Worm (Caenorhabditis elegans) whole organism, L1 larva: ENCODE measurements around the gene smc-6.

ENCODE experiments used
- C04F5.9 ChIP-seq: sonication (generic microtip); optimal IDR thresholded peaks from 2 replicates; lab custom pipeline; 2016; ENCODE audit warnings: missing genetic modification characterization, missing compliant biosample characterization
- C16A3.4 ChIP-seq: fragments of 150-350 bp; optimal IDR thresholded peaks from 2 replicates; lab custom pipeline; 2014; ENCODE audit warnings: missing biosample characterization, missing genetic modification characterization
- C34B4.2 ChIP-seq: sonication (generic microtip); optimal IDR thresholded peaks from 2 replicates; lab custom pipeline; 2017; ENCODE audit warnings: mild to moderate bottlenecking, missing genetic modification characterization, missing compliant biosample characterization
- F16B12.6 ChIP-seq: fragments of 150-350 bp; optimal IDR thresholded peaks from 2 replicates; lab custom pipeline; 2014; ENCODE audit warnings: missing biosample characterization, missing genetic modification characterization
- aha-1 ChIP-seq: fragments of 150-350 bp; optimal IDR thresholded peaks from 2 replicates; lab custom pipeline; 2014; ENCODE audit warnings: missing biosample characterization, missing genetic modification characterization
- aly-2 ChIP-seq: fragments of 150-350 bp; optimal IDR thresholded peaks from 2 replicates; lab custom pipeline; 2014; ENCODE audit warnings: missing biosample characterization, missing genetic modification characterization
- blmp-1 ChIP-seq: fragments of 150-350 bp; optimal IDR thresholded peaks from 2 replicates; lab custom pipeline; 2014; ENCODE audit warnings: missing biosample characterization, missing genetic modification characterization
- ceh-63 ChIP-seq: fragments of 200-800 bp; sonication (Bioruptor generic); optimal IDR thresholded peaks from 2 replicates; lab custom pipeline; 2018; ENCODE audit warnings: mild to moderate bottlenecking, missing genetic modification characterization, missing compliant biosample characterization
- ceh-82 ChIP-seq, 3 experiments: fragments of 150-350 bp in 1 of 3; sonication (generic microtip) in 2 of 3; optimal IDR thresholded peaks; 2 replicates each; lab custom pipeline; 2014 to 2017; ENCODE audit warnings: missing biosample characterization in 3 of 3, missing genetic modification characterization in 3 of 3
- ceh-90 ChIP-seq: sonication (generic microtip); optimal IDR thresholded peaks from 2 replicates; lab custom pipeline; 2016; ENCODE audit warnings: missing genetic modification characterization, missing compliant biosample characterization
- dpl-1 ChIP-seq, 3 experiments: fragments of 150-350 bp in 2 of 3; sonication (generic microtip) in 1 of 3; optimal IDR thresholded peaks; 2 replicates each; lab custom pipeline; 2014 to 2017; ENCODE audit warnings: missing biosample characterization in 3 of 3, missing genetic modification characterization in 3 of 3, missing genetic modification reagents in 3 of 3
- efl-1 ChIP-seq, 4 experiments: fragments of 150-350 bp; optimal IDR thresholded peaks in 3 of 4; peaks in 1 of 4; 1 replicate in 1 of 4; 2 replicates in 3 of 4; lab custom pipeline; 2014; ENCODE audit warnings: missing biosample characterization in 2 of 4, missing genetic modification characterization in 2 of 4, missing genetic modification reagents in 2 of 4
- efl-3 ChIP-seq: fragments of 200-800 bp; sonication (Bioruptor generic); optimal IDR thresholded peaks from 2 replicates; lab custom pipeline; 2018; ENCODE audit warnings: mild to moderate bottlenecking, missing genetic modification characterization, missing compliant biosample characterization
- elt-2 ChIP-seq: sonication (generic microtip); optimal IDR thresholded peaks from 2 replicates; lab custom pipeline; 2016; ENCODE audit warnings: missing genetic modification characterization, mild to moderate bottlenecking, inconsistent platforms, missing compliant biosample characterization, missing genetic modification reagents
- elt-3 ChIP-seq, 6 experiments: fragments of 150-350 bp in 1 of 6; sonication (generic microtip); optimal IDR thresholded peaks; 2 replicates each; lab custom pipeline; 2017 to 2018; ENCODE audit warnings: missing biosample characterization in 6 of 6, missing genetic modification characterization in 6 of 6, inconsistent platforms in 1 of 6
- ets-5 ChIP-seq: fragments of 200-800 bp; sonication (Bioruptor generic); IDR thresholded peaks from 2 replicates; pipeline ENCODE4 v1.3.6; 2022; ENCODE audit warnings: missing genetic modification characterization, missing compliant biosample characterization
- fkh-4 ChIP-seq: sonication (generic microtip); optimal IDR thresholded peaks from 2 replicates; lab custom pipeline; 2016; ENCODE audit warnings: missing compliant biosample characterization, missing genetic modification characterization, borderline replicate concordance
- fos-1 ChIP-seq: fragments of 150-350 bp; optimal IDR thresholded peaks from 2 replicates; lab custom pipeline; 2014; ENCODE audit warnings: missing biosample characterization, missing genetic modification characterization
- grh-1 ChIP-seq: fragments of 200-800 bp; sonication (Bioruptor generic); IDR thresholded peaks from 2 replicates; pipeline ENCODE4 v1.3.6; 2022; ENCODE audit warnings: missing genetic modification reagents, missing genetic modification characterization, missing compliant biosample characterization
- hlh-17 ChIP-seq: fragments of 200-800 bp; sonication (Bioruptor generic); optimal IDR thresholded peaks from 2 replicates; lab custom pipeline; 2018; ENCODE audit warnings: missing genetic modification characterization, mild to moderate bottlenecking, missing compliant biosample characterization, moderate library complexity, borderline replicate concordance
- hlh-4 ChIP-seq: sonication (generic microtip); optimal IDR thresholded peaks from 2 replicates; lab custom pipeline; 2016; ENCODE audit warnings: mild to moderate bottlenecking, missing genetic modification characterization, missing compliant biosample characterization
- irx-1 ChIP-seq: sonication (generic microtip); optimal IDR thresholded peaks from 2 replicates; lab custom pipeline; 2016; ENCODE audit warnings: missing genetic modification characterization, missing compliant biosample characterization
- jun-1 ChIP-seq: fragments of 150-350 bp; optimal IDR thresholded peaks from 2 replicates; lab custom pipeline; 2014; ENCODE audit warnings: missing biosample characterization, missing genetic modification reagents, missing genetic modification characterization
- lin-14 ChIP-seq: fragments of 200-800 bp; sonication (Bioruptor generic); optimal IDR thresholded peaks from 2 replicates; lab custom pipeline; 2018; ENCODE audit warnings: mild to moderate bottlenecking, missing genetic modification characterization, moderate library complexity, missing compliant biosample characterization
- lin-35 ChIP-seq, 2 experiments: fragments of 150-350 bp; optimal IDR thresholded peaks; 2 replicates each; lab custom pipeline; 2014; ENCODE audit warnings: missing biosample characterization in 2 of 2, missing genetic modification characterization in 2 of 2, missing genetic modification reagents in 2 of 2
- lin-39 ChIP-seq: fragments of 150-350 bp; optimal IDR thresholded peaks from 2 replicates; lab custom pipeline; 2014; ENCODE audit warnings: missing biosample characterization, missing genetic modification reagents, missing genetic modification characterization
- lir-3 ChIP-seq: sonication (generic microtip); optimal IDR thresholded peaks from 2 replicates; lab custom pipeline; 2016; ENCODE audit warnings: mild to moderate bottlenecking, missing genetic modification characterization, moderate library complexity, missing compliant biosample characterization; ENCODE audit not compliant: poor library complexity
- lsy-2 ChIP-seq, 2 experiments: fragments of 150-350 bp; optimal IDR thresholded peaks; 2 replicates each; lab custom pipeline; 2014; ENCODE audit warnings: missing biosample characterization in 2 of 2, missing genetic modification characterization in 2 of 2
- mdl-1 ChIP-seq, 2 experiments: fragments of 150-350 bp; optimal IDR thresholded peaks; 2 replicates each; lab custom pipeline; 2014 to 2017; ENCODE audit warnings: missing biosample characterization in 2 of 2, missing genetic modification characterization in 2 of 2, inconsistent platforms in 1 of 2
- mep-1 ChIP-seq: fragments of 150-350 bp; optimal IDR thresholded peaks from 2 replicates; lab custom pipeline; 2014; ENCODE audit warnings: missing biosample characterization, missing genetic modification characterization
- nhr-20 ChIP-seq: sonication (generic microtip); optimal IDR thresholded peaks from 2 replicates; lab custom pipeline; 2016; ENCODE audit warnings: mild to moderate bottlenecking, missing genetic modification characterization, missing compliant biosample characterization
- nhr-71 ChIP-seq: sonication (generic microtip); optimal IDR thresholded peaks from 2 replicates; lab custom pipeline; 2016; ENCODE audit warnings: mild to moderate bottlenecking, missing genetic modification characterization, moderate library complexity, missing compliant biosample characterization
- nhr-76 ChIP-seq: sonication (generic microtip); optimal IDR thresholded peaks from 2 replicates; lab custom pipeline; 2017; ENCODE audit warnings: missing biosample characterization, missing genetic modification characterization
- nhr-77 ChIP-seq: fragments of 150-350 bp; optimal IDR thresholded peaks from 2 replicates; lab custom pipeline; 2014; ENCODE audit warnings: missing biosample characterization, missing genetic modification characterization
- nhr-84 ChIP-seq: sonication (generic microtip); optimal IDR thresholded peaks from 2 replicates; lab custom pipeline; 2017; ENCODE audit warnings: missing biosample characterization, missing genetic modification characterization
- nhr-85 ChIP-seq: sonication (generic microtip); peaks from one replicate; lab custom pipeline; 2016; ENCODE audit warnings: missing genetic modification characterization, inconsistent platforms, missing compliant biosample characterization
- nhr-90 ChIP-seq: sonication (generic microtip); optimal IDR thresholded peaks from 2 replicates; lab custom pipeline; 2016; ENCODE audit warnings: mild to moderate bottlenecking, missing genetic modification characterization, missing compliant biosample characterization; ENCODE audit not compliant: poor library complexity
- pag-3 ChIP-seq: sonication (generic microtip); optimal IDR thresholded peaks from 2 replicates; lab custom pipeline; 2017; ENCODE audit warnings: missing genetic modification characterization, mild to moderate bottlenecking, missing compliant biosample characterization, antibody characterized with exemption, borderline replicate concordance; ENCODE audit not compliant: insufficient read depth
- pax-3 ChIP-seq: fragments of 200-800 bp; sonication (Bioruptor generic); optimal IDR thresholded peaks from 2 replicates; lab custom pipeline; 2018; ENCODE audit warnings: mild to moderate bottlenecking, missing genetic modification characterization, moderate library complexity, missing compliant biosample characterization
- rnt-1 ChIP-seq: sonication (generic microtip); optimal IDR thresholded peaks from 2 replicates; lab custom pipeline; 2016; ENCODE audit warnings: mild to moderate bottlenecking, missing genetic modification characterization, moderate library complexity, missing compliant biosample characterization
- skn-1 ChIP-seq: fragments of 150-350 bp; optimal IDR thresholded peaks from 2 replicates; lab custom pipeline; 2014; ENCODE audit warnings: missing biosample characterization, missing genetic modification characterization
- snpc-4 ChIP-seq: fragments of 150-350 bp; optimal IDR thresholded peaks from 2 replicates; lab custom pipeline; 2014; ENCODE audit warnings: missing biosample characterization, missing genetic modification characterization
- snu-23 ChIP-seq: sonication (generic microtip); optimal IDR thresholded peaks from 2 replicates; lab custom pipeline; 2016; ENCODE audit warnings: missing genetic modification characterization, missing compliant biosample characterization
- swsn-7 ChIP-seq: sonication (generic microtip); optimal IDR thresholded peaks from 2 replicates; lab custom pipeline; 2016; ENCODE audit warnings: missing genetic modification characterization, missing compliant biosample characterization
- tbx-2 ChIP-seq: sonication (generic microtip); optimal IDR thresholded peaks from 2 replicates; lab custom pipeline; 2016; ENCODE audit warnings: missing genetic modification characterization, missing compliant biosample characterization
- unc-130 ChIP-seq: fragments of 150-350 bp; optimal IDR thresholded peaks from 2 replicates; lab custom pipeline; 2017; ENCODE audit warnings: missing biosample characterization, missing genetic modification characterization, inconsistent platforms
- xbp-1 ChIP-seq: sonication (generic microtip); optimal IDR thresholded peaks from 2 replicates; lab custom pipeline; 2016; ENCODE audit warnings: missing genetic modification characterization, missing compliant biosample characterization

Gene smc-6

ce11 chrII:11619171-11619570 lies 40.7 kb downstream of the smc-6 start:
- TF ChIP-seq mdl-1 (tag; optimal IDR thresholded peaks at IDR 0.05; lab: Kevin White, UChicago) (peak in 1 of 2 experiments; percentile 47), unc-130 (tag; lab: Kevin White, UChicago) (peak; percentile 50), rnt-1 (tag; lab: Kevin White, UChicago) (peak; percentile 7), nhr-20 (tag; lab: Kevin White, UChicago) (peak; percentile 63), nhr-90 (tag; lab: Kevin White, UChicago) (peak; percentile 24), ceh-82 (tag; optimal IDR thresholded peaks at IDR 0.05; lab: Kevin White, UChicago) (peak in 1 of 3 experiments; percentile 32), nhr-71 (tag; lab: Kevin White, UChicago) (peak; percentile 64), lin-35 (GFP tag; optimal IDR thresholded peaks at IDR 0.05; lab: Kevin White, UChicago) (peak; percentile 17 to 65), efl-1 (optimal IDR thresholded peaks at IDR 0.05; lab: Kevin White, UChicago) (peak; percentile 20 to 47), efl-1 (GFP tag; optimal IDR thresholded peaks at IDR 0.05 in 1 of 2; lab: Kevin White, UChicago) (peak in 1 of 2 experiments; percentile 88), lsy-2 (tag; optimal IDR thresholded peaks at IDR 0.05; lab: Kevin White, UChicago) (peak; percentile 18 to 39), aha-1 (tag; lab: Kevin White, UChicago) (no peak), nhr-77 (tag; lab: Kevin White, UChicago) (peak; percentile 33), elt-3 (tag; optimal IDR thresholded peaks at IDR 0.05; lab: Kevin White, UChicago) (peak in 5 of 6 experiments; percentile 16 to 63 (median 55)), elt-2 (tag; lab: Kevin White, UChicago) (peak; percentile 77), hlh-4 (tag; lab: Kevin White, UChicago) (no peak), xbp-1 (peak; percentile 11), jun-1 (tag; lab: Kevin White, UChicago) (peak; percentile 19), blmp-1 (tag; lab: Kevin White, UChicago) (peak; percentile 66), fos-1 (tag; lab: Kevin White, UChicago) (no peak), snpc-4 (peak; percentile 16), pax-3 (no peak), nhr-85 (peak; percentile 87), nhr-76 (tag; lab: Kevin White, UChicago) (peak; percentile 62), tbx-2 (tag; lab: Kevin White, UChicago) (peak; percentile 34), snu-23 (peak; percentile 56), aly-2 (tag; lab: Kevin White, UChicago) (peak; percentile 52), lin-39 (tag; lab: Kevin White, UChicago) (no peak), lin-14 (GFP tag; lab: Kevin White, UChicago) (peak; percentile 83), C16A3.4 (tag; lab: Kevin White, UChicago) (no peak), mep-1 (tag; lab: Kevin White, UChicago) (peak; percentile 68)

- TF ChIP-seq fkh-4 (tag; lab: Kevin White, UChicago): no peak
- no peak for TF ChIP-seq lir-3 (tag; lab: Kevin White, UChicago)
- TF ChIP-seq ceh-90 (tag; lab: Kevin White, UChicago): no peak
- no peak for TF ChIP-seq pag-3 (tag; lab: Kevin White, UChicago)
- TF ChIP-seq nhr-85: peak; percentile 79
- TF ChIP-seq ets-5 (GFP tag; lab: Robert Waterston, UW): no peak
- TF ChIP-seq nhr-20 (tag; lab: Kevin White, UChicago): peak; percentile 80
- TF ChIP-seq efl-1 (optimal IDR thresholded peaks at IDR 0.05; lab: Kevin White, UChicago): peak; percentile 43 to 46
- peak in 1 of 2 experiments; percentile 23 for TF ChIP-seq efl-1 (GFP tag; optimal IDR thresholded peaks at IDR 0.05 in 1 of 2; lab: Kevin White, UChicago)
- peak; percentile 38 to 68 for TF ChIP-seq lsy-2 (tag; optimal IDR thresholded peaks at IDR 0.05; lab: Kevin White, UChicago)
- peak; percentile 56 for TF ChIP-seq swsn-7 (tag; lab: Kevin White, UChicago)
- peak; percentile 32 for TF ChIP-seq skn-1 (tag; lab: Kevin White, UChicago)
- peak; percentile 49 for TF ChIP-seq jun-1 (tag; lab: Kevin White, UChicago)
- peak; percentile 62 for TF ChIP-seq tbx-2 (tag; lab: Kevin White, UChicago)
- no peak for TF ChIP-seq efl-3 (GFP tag; lab: Kevin White, UChicago)
- peak; percentile 40; the same call in 1 of the 2 replicates for TF ChIP-seq grh-1 (GFP tag; lab: Robert Waterston, UW)
- TF ChIP-seq dpl-1 (GFP tag; optimal IDR thresholded peaks at IDR 0.05; lab: Kevin White, UChicago): peak in 1 of 3 experiments; percentile 24
- no peak for TF ChIP-seq C34B4.2
- peak; percentile 68 for TF ChIP-seq snu-23
- TF ChIP-seq nhr-71 (tag; lab: Kevin White, UChicago): peak; percentile 77
- no peak for TF ChIP-seq pax-3
- peak; percentile 2 for TF ChIP-seq F16B12.6 (tag; lab: Kevin White, UChicago)
- no peak for TF ChIP-seq aly-2 (tag; lab: Kevin White, UChicago)
- TF ChIP-seq nhr-84: no peak
- peak; percentile 85 for TF ChIP-seq blmp-1 (tag; lab: Kevin White, UChicago)
- no peak for TF ChIP-seq irx-1 (tag; lab: Kevin White, UChicago)
- no peak for TF ChIP-seq hlh-17 (GFP tag; lab: Kevin White, UChicago)
- TF ChIP-seq C04F5.9 (tag; lab: Kevin White, UChicago): no peak
- peak; percentile 59 to 63 for TF ChIP-seq lin-35 (GFP tag; optimal IDR thresholded peaks at IDR 0.05; lab: Kevin White, UChicago)
- no peak for TF ChIP-seq ceh-63 (GFP tag; lab: Kevin White, UChicago)
Measured at ce11 chrII:11619895-11620439, 41.5 kb downstream of the smc-6 start.
